Fruit fly (Drosophila melanogaster) whole organism, embryonic: ENCODE data around the gene holn1.

ENCODE experiments used
- Awh ChIP-seq: fragments of 200-800 bp; sonication (Bioruptor generic); IDR thresholded peaks from 2 replicates; pipeline ENCODE4, ENCODE4 v1.3.6; 2022; ENCODE audit warnings: missing biosample characterization, missing genetic modification characterization
- B-H1 ChIP-seq: fragments of 200-800 bp; sonication (Bioruptor generic); IDR thresholded peaks from 3 replicates; pipeline ENCODE4 v1.3.6; 2022; ENCODE audit warnings: missing biosample characterization, missing genetic modification characterization
- B-H2 ChIP-seq: fragments of 200-800 bp; sonication (Bioruptor generic); optimal IDR thresholded peaks from 2 replicates; lab custom pipeline; 2018; ENCODE audit warnings: missing biosample characterization, mild to moderate bottlenecking, missing genetic modification characterization
- BtbVII ChIP-seq: fragments of 200-800 bp; sonication (Bioruptor generic); optimal IDR thresholded peaks from 3 replicates; lab custom pipeline; 2017; ENCODE audit warnings: missing biosample characterization, mild to moderate bottlenecking, missing genetic modification characterization
- CG12219 ChIP-seq: fragments of 200-800 bp; sonication (Bioruptor generic); optimal IDR thresholded peaks from 3 replicates; lab custom pipeline; 2018; ENCODE audit warnings: missing biosample characterization, mild to moderate bottlenecking, missing genetic modification characterization
- CG14014 ChIP-seq: fragments of 200-800 bp; sonication (Bioruptor generic); IDR thresholded peaks from 2 replicates; pipeline ENCODE4 v1.3.6; 2022; ENCODE audit warnings: missing biosample characterization, missing genetic modification characterization
- CG16779 ChIP-seq: fragments of 200-800 bp; sonication (Bioruptor generic); IDR thresholded peaks from 2 replicates; pipeline ENCODE4 v1.3.6; 2022; ENCODE audit warnings: missing biosample characterization, missing genetic modification characterization
- CG17328 ChIP-seq: fragments of 200-800 bp; sonication (Bioruptor generic); IDR thresholded peaks from 2 replicates; pipeline ENCODE4 v1.3.6; 2022; ENCODE audit warnings: missing biosample characterization, missing genetic modification characterization
- CG17829 ChIP-seq: fragments of 200-800 bp; optimal IDR thresholded peaks from 2 replicates; lab custom pipeline; 2019; ENCODE audit warnings: missing biosample characterization, mild to moderate bottlenecking, missing genetic modification characterization, moderate library complexity
- CG2116 ChIP-seq: fragments of 200-800 bp; sonication (Bioruptor generic); optimal IDR thresholded peaks from 3 replicates; lab custom pipeline; 2018; ENCODE audit warnings: missing biosample characterization, mild to moderate bottlenecking, missing genetic modification characterization
- CG30403 ChIP-seq: fragments of 200-800 bp; sonication (Bioruptor generic); optimal IDR thresholded peaks from 3 replicates; lab custom pipeline; 2016; ENCODE audit warnings: missing biosample characterization, missing genetic modification characterization
- CG31224 ChIP-seq: fragments of 200-800 bp; sonication (Bioruptor generic); IDR thresholded peaks from 2 replicates; pipeline ENCODE4 v1.3.6; 2022; ENCODE audit warnings: missing biosample characterization, missing genetic modification characterization
- CG34224 ChIP-seq: fragments of 200-800 bp; sonication (Bioruptor generic); IDR thresholded peaks from 3 replicates; pipeline ENCODE4 v1.3.6; 2022; ENCODE audit warnings: missing biosample characterization, missing genetic modification characterization; ENCODE audit not compliant: partially characterized antibody
- CG34422 ChIP-seq: fragments of 200-800 bp; sonication (Bioruptor generic); IDR thresholded peaks from 3 replicates; pipeline ENCODE4 v1.3.6; 2022; ENCODE audit warnings: missing biosample characterization, missing genetic modification characterization
- CG3995 ChIP-seq: fragments of 200-800 bp; sonication (Bioruptor generic); optimal IDR thresholded peaks from 3 replicates; lab custom pipeline; 2016; ENCODE audit warnings: missing biosample characterization, missing genetic modification characterization
- CG4282 ChIP-seq: fragments of 200-800 bp; sonication (Bioruptor generic); optimal IDR thresholded peaks from 2 replicates; lab custom pipeline; 2016; ENCODE audit warnings: missing biosample characterization, missing genetic modification characterization
- CG4820 ChIP-seq: fragments of 200-800 bp; sonication (Bioruptor generic); optimal IDR thresholded peaks from 3 replicates; lab custom pipeline; 2016; ENCODE audit warnings: missing biosample characterization, missing genetic modification characterization
- CG6813 ChIP-seq: fragments of 200-800 bp; sonication (Bioruptor generic); optimal IDR thresholded peaks from 2 replicates; lab custom pipeline; 2017; ENCODE audit warnings: missing biosample characterization, missing genetic modification characterization, mild to moderate bottlenecking, moderate library complexity, missing genetic modification reagents
- CG7357 ChIP-seq: fragments of 200-800 bp; sonication (Bioruptor generic); IDR thresholded peaks from 3 replicates; pipeline ENCODE4 v1.3.6; 2022; ENCODE audit warnings: missing biosample characterization, missing genetic modification characterization
- CG7928 ChIP-seq: fragments of 200-800 bp; sonication (Bioruptor generic); optimal IDR thresholded peaks from 2 replicates; lab custom pipeline; 2017; ENCODE audit warnings: missing biosample characterization, mild to moderate bottlenecking, missing genetic modification characterization
- CG8944 ChIP-seq: fragments of 200-800 bp; sonication (Bioruptor generic); optimal IDR thresholded peaks from 3 replicates; lab custom pipeline; 2016; ENCODE audit warnings: missing biosample characterization, missing genetic modification characterization
- CG9876 ChIP-seq: fragments of 200-800 bp; sonication (Bioruptor generic); optimal IDR thresholded peaks from 2 replicates; lab custom pipeline; 2016; ENCODE audit warnings: missing biosample characterization, missing genetic modification characterization
- CkIIα-i1 ChIP-seq: fragments of 200-800 bp; sonication (Bioruptor generic); IDR thresholded peaks from 2 replicates; pipeline ENCODE4 v1.3.6; 2022; ENCODE audit warnings: missing biosample characterization, missing genetic modification characterization
- D ChIP-seq, 2 experiments: fragments of 200-800 bp in 1 of 2; fragments of >200 bp in 1 of 2; sonication (Bioruptor generic) in 1 of 2; optimal IDR thresholded peaks; 2 replicates in 1 of 2; 3 replicates in 1 of 2; lab custom pipeline; 2017; ENCODE audit warnings: mild to moderate bottlenecking in 1 of 2, missing biosample characterization in 1 of 2, missing genetic modification characterization in 1 of 2, missing genetic modification reagents in 1 of 2
- Ets97D ChIP-seq: fragments of 200-800 bp; sonication (Bioruptor generic); optimal IDR thresholded peaks from 3 replicates; lab custom pipeline; 2016; ENCODE audit warnings: missing biosample characterization, missing genetic modification characterization
- HLH3B ChIP-seq: fragments of 200-800 bp; sonication (Bioruptor generic); IDR thresholded peaks from 2 replicates; pipeline ENCODE4 v1.3.6; 2022; ENCODE audit warnings: missing biosample characterization, missing genetic modification characterization
- HLH54F ChIP-seq: fragments of 200-800 bp; sonication (Bioruptor generic); optimal IDR thresholded peaks from 3 replicates; lab custom pipeline; 2016; ENCODE audit warnings: missing biosample characterization, missing genetic modification characterization
- HmgZ ChIP-seq: fragments of 200-800 bp; sonication (Bioruptor generic); optimal IDR thresholded peaks from 2 replicates; lab custom pipeline; 2018; ENCODE audit warnings: missing biosample characterization, mild to moderate bottlenecking, missing genetic modification characterization
- NC2β ChIP-seq: fragments of 200-800 bp; sonication (Bioruptor generic); optimal IDR thresholded peaks from 2 replicates; lab custom pipeline; 2016; ENCODE audit warnings: missing biosample characterization, missing genetic modification characterization
- Ravus ChIP-seq: fragments of 200-800 bp; sonication (Bioruptor generic); IDR thresholded peaks from 2 replicates; pipeline ENCODE4 v1.3.6; 2022; ENCODE audit warnings: missing biosample characterization, missing genetic modification characterization
- Sry-β ChIP-seq: fragments of 200-800 bp; sonication (Bioruptor generic); optimal IDR thresholded peaks from 2 replicates; lab custom pipeline; 2018; ENCODE audit warnings: missing biosample characterization, mild to moderate bottlenecking, missing genetic modification characterization, moderate library complexity
- abd-A ChIP-seq: fragments of 200-800 bp; sonication (Bioruptor generic); optimal IDR thresholded peaks from 3 replicates; lab custom pipeline; 2019; ENCODE audit warnings: missing biosample characterization, mild to moderate bottlenecking, missing genetic modification characterization, moderate library complexity
- cas ChIP-seq: fragments of 200-800 bp; sonication (Bioruptor generic); IDR thresholded peaks from 2 replicates; pipeline ENCODE4 v1.3.6; 2022; ENCODE audit warnings: missing biosample characterization, missing genetic modification characterization
- cato ChIP-seq: fragments of 200-800 bp; sonication (Bioruptor generic); optimal IDR thresholded peaks from 2 replicates; lab custom pipeline; 2016; ENCODE audit warnings: missing biosample characterization, missing genetic modification characterization, borderline replicate concordance
- chif ChIP-seq, 2 experiments: fragments of 200-800 bp; sonication (Bioruptor generic); optimal IDR thresholded peaks; 3 replicates each; lab custom pipeline; 2016; ENCODE audit warnings: missing biosample characterization in 2 of 2, missing genetic modification characterization in 2 of 2
- crc ChIP-seq: fragments of 200-800 bp; sonication (Bioruptor generic); optimal IDR thresholded peaks from 2 replicates; lab custom pipeline; 2016; ENCODE audit warnings: missing biosample characterization, missing genetic modification characterization
- crol ChIP-seq: fragments of 200-800 bp; sonication (Bioruptor generic); IDR thresholded peaks from 2 replicates; pipeline ENCODE4 v1.3.6; 2022; ENCODE audit warnings: missing biosample characterization, missing genetic modification characterization
- disco-r ChIP-seq: fragments of 200-800 bp; sonication (Bioruptor generic); optimal IDR thresholded peaks from 2 replicates; lab custom pipeline; 2016; ENCODE audit warnings: missing biosample characterization, missing genetic modification characterization
- ewg ChIP-seq: fragments of 200-800 bp; sonication (Bioruptor generic); optimal IDR thresholded peaks from 3 replicates; lab custom pipeline; 2017; ENCODE audit warnings: mild to moderate bottlenecking, missing biosample characterization, missing genetic modification reagents, missing genetic modification characterization
- fu2 ChIP-seq: fragments of 200-800 bp; sonication (Bioruptor generic); optimal IDR thresholded peaks from 2 replicates; lab custom pipeline; 2016; ENCODE audit warnings: missing biosample characterization, missing genetic modification characterization
- grau ChIP-seq: fragments of 200-800 bp; optimal IDR thresholded peaks from 3 replicates; lab custom pipeline; 2019; ENCODE audit warnings: missing biosample characterization, mild to moderate bottlenecking, missing genetic modification characterization, moderate library complexity
- grn ChIP-seq: fragments of 200-800 bp; sonication (Bioruptor generic); optimal IDR thresholded peaks from 3 replicates; lab custom pipeline; 2017; ENCODE audit warnings: missing biosample characterization, missing genetic modification characterization
- jumu ChIP-seq: fragments of 200-800 bp; sonication (Bioruptor generic); optimal IDR thresholded peaks from 3 replicates; lab custom pipeline; 2016; ENCODE audit warnings: missing biosample characterization, missing genetic modification characterization
- onecut ChIP-seq: fragments of 200-800 bp; sonication (Bioruptor generic); IDR thresholded peaks from 2 replicates; pipeline ENCODE4 v1.3.6; 2022; ENCODE audit warnings: missing biosample characterization, missing genetic modification characterization
- psq ChIP-seq: fragments of 200-800 bp; sonication (Bioruptor generic); optimal IDR thresholded peaks from 2 replicates; lab custom pipeline; 2017; ENCODE audit warnings: missing biosample characterization, missing genetic modification characterization
- pum ChIP-seq: fragments of 200-800 bp; sonication (Bioruptor generic); optimal IDR thresholded peaks from 2 replicates; lab custom pipeline; 2016; ENCODE audit warnings: missing biosample characterization, missing genetic modification characterization
- schlank ChIP-seq: fragments of 200-800 bp; sonication (Bioruptor generic); optimal IDR thresholded peaks from 2 replicates; lab custom pipeline; 2018; ENCODE audit warnings: missing biosample characterization, mild to moderate bottlenecking, missing genetic modification characterization
- sim ChIP-seq: fragments of 200-800 bp; sonication (Bioruptor generic); IDR thresholded peaks from 2 replicates; pipeline ENCODE4 v1.3.6; 2022; ENCODE audit warnings: missing biosample characterization, missing genetic modification characterization
- sisA ChIP-seq: fragments of 200-800 bp; sonication (Bioruptor generic); IDR thresholded peaks from 2 replicates; pipeline ENCODE4 v1.3.6; 2022; ENCODE audit warnings: missing biosample characterization, missing genetic modification characterization
- stwl ChIP-seq: fragments of 200-800 bp; sonication (Bioruptor generic); optimal IDR thresholded peaks from 3 replicates; lab custom pipeline; 2018; ENCODE audit warnings: missing biosample characterization, mild to moderate bottlenecking, missing genetic modification characterization, moderate library complexity

The holn1 gene

dm6 chr2L:10430802-10431476 is 4.9 kb upstream of the holn1 start, which contains the start of the genes Bug22 and TfIIB (continued):
- TF ChIP-seq abd-A (tag; lab: Kevin White, UChicago) (no peak), schlank (tag; lab: Kevin White, UChicago) (peak; percentile 33), CG2116 (GFP tag; lab: Kevin White, UChicago) (peak; percentile 75), crol (no peak), CG16779 (GFP tag; lab: Robert Waterston, UW) (0 out of 2 replicates have a peak, but pooled peaks have one; percentile 12), CG9876 (peak; percentile 41), CG34224 (GFP tag; lab: Robert Waterston, UW) (0 out of 3 replicates have a peak, but pooled peaks have one; percentile 8), crc (GFP tag; lab: Kevin White, UChicago) (peak; percentile 37), cas (GFP tag; lab: Robert Waterston, UW) (no peak), HLH3B (GFP tag; lab: Robert Waterston, UW) (peak; percentile 58), B-H2 (GFP tag; lab: Kevin White, UChicago) (peak; percentile 76), CG30403 (GFP tag; lab: Kevin White, UChicago) (peak; percentile 88), CkIIα-i1 (no peak), CG31224 (GFP tag; lab: Robert Waterston, UW) (peak; percentile 38; the same call in 1 of the 2 replicates), grn (GFP tag; lab: Kevin White, UChicago) (no peak), D (optimal IDR thresholded peaks at IDR 0.05; lab: Kevin White, UChicago) (no peak), D (GFP tag; optimal IDR thresholded peaks at IDR 0.05; lab: Kevin White, UChicago) (peak; percentile 23), cato (peak; percentile 33), CG3995 (GFP tag; lab: Kevin White, UChicago) (peak; percentile 17), Ravus (peak; percentile 19; the same call in 1 of the 2 replicates), CG6813 (GFP tag; lab: Kevin White, UChicago) (no peak), CG8944 (GFP tag; lab: Kevin White, UChicago) (peak; percentile 63), ewg (GFP tag; lab: Kevin White, UChicago) (peak; percentile 49), chif (GFP tag; optimal IDR thresholded peaks at IDR 0.05; lab: Kevin White, UChicago) (peak; percentile 35 to 41), CG4282 (GFP tag; lab: Kevin White, UChicago) (peak; percentile 26), NC2β (GFP tag; lab: Kevin White, UChicago) (peak; percentile 70), sisA (peak; percentile 51), Awh (0 out of 2 replicates have a peak, but pooled peaks have one; percentile 37), Ets97D (peak; percentile 70), psq (GFP tag; lab: Kevin White, UChicago) (peak; percentile 39), Sry-β (peak; percentile 8), stwl (tag; lab: Kevin White, UChicago) (peak; percentile 64), pum (peak; percentile 46), B-H1 (GFP tag; lab: Robert Waterston, UW) (peak; percentile 43; the same call in 1 of the 3 replicates), BtbVII (GFP tag; lab: Kevin White, UChicago) (peak; percentile 56), CG7357 (GFP tag; lab: Robert Waterston, UW) (no peak), fu2 (GFP tag; lab: Kevin White, UChicago) (peak; percentile 34), grau (tag; lab: Kevin White, UChicago) (peak; percentile 73), sim (no peak), HLH54F (GFP tag; lab: Kevin White, UChicago) (peak; percentile 83), disco-r (GFP tag; lab: Kevin White, UChicago) (no peak), onecut (GFP tag; lab: Robert Waterston, UW) (peak; percentile 63), CG4820 (peak; percentile 99), CG12219 (GFP tag; lab: Kevin White, UChicago) (peak; percentile 28), CG17829 (tag; lab: Kevin White, UChicago) (peak; percentile 80), CG17328 (GFP tag; lab: Robert Waterston, UW) (peak; percentile 71; the same call in 1 of the 2 replicates), HmgZ (tag; lab: Kevin White, UChicago) (peak; percentile 54), CG34422 (GFP tag; lab: Robert Waterston, UW) (peak; percentile 72), CG14014 (peak; percentile 71), CG7928 (GFP tag; lab: Kevin White, UChicago) (no peak), jumu (GFP tag; lab: Kevin White, UChicago) (peak; percentile 61)
